Fruit fly (Drosophila melanogaster) whole organism, embryonic: Measurements from ENCODE around the gene Cyt-c-p.

Source experiments
- CG10274 ChIP-seq: fragments of 200-800 bp; sonication (Bioruptor generic); optimal IDR thresholded peaks from 3 replicates; lab custom pipeline; 2017; ENCODE audit warnings: missing biosample characterization, mild to moderate bottlenecking, missing genetic modification characterization
- CG10543 ChIP-seq: fragments of 200-800 bp; sonication (Bioruptor generic); optimal IDR thresholded peaks from 3 replicates; lab custom pipeline; 2017; ENCODE audit warnings: missing biosample characterization, mild to moderate bottlenecking, missing genetic modification characterization, moderate library complexity
- CG10959 ChIP-seq: fragments of 200-800 bp; sonication (Bioruptor generic); IDR thresholded peaks from 2 replicates; pipeline ENCODE4 v1.3.6; 2022; ENCODE audit warnings: missing biosample characterization, missing genetic modification characterization
- CG11504 ChIP-seq: fragments of 200-800 bp; sonication (Bioruptor generic); optimal IDR thresholded peaks from 3 replicates; lab custom pipeline; 2019; ENCODE audit warnings: missing biosample characterization, mild to moderate bottlenecking, missing genetic modification characterization, moderate library complexity
- CG11695 ChIP-seq: fragments of 200-800 bp; sonication (Bioruptor generic); IDR thresholded peaks from 3 replicates; pipeline ENCODE4 v1.3.6; 2022; ENCODE audit warnings: missing biosample characterization, missing genetic modification characterization
- CG12155 ChIP-seq: fragments of 200-800 bp; sonication (Bioruptor generic); optimal IDR thresholded peaks from 3 replicates; lab custom pipeline; 2016; ENCODE audit warnings: missing biosample characterization, missing genetic modification characterization
- CG13287 ChIP-seq: fragments of 200-800 bp; sonication (Bioruptor generic); IDR thresholded peaks from 2 replicates; pipeline ENCODE4 v1.3.6; 2022; ENCODE audit warnings: missing biosample characterization, missing genetic modification characterization; ENCODE audit not compliant: partially characterized antibody
- CG13296 ChIP-seq: fragments of 200-800 bp; sonication (Bioruptor generic); optimal IDR thresholded peaks from 3 replicates; lab custom pipeline; 2018; ENCODE audit warnings: missing biosample characterization, mild to moderate bottlenecking, missing genetic modification characterization
- CG13424 ChIP-seq: fragments of 200-800 bp; sonication (Bioruptor generic); optimal IDR thresholded peaks from 2 replicates; lab custom pipeline; 2019; ENCODE audit warnings: missing biosample characterization, mild to moderate bottlenecking, missing genetic modification characterization, moderate library complexity
- CG15479 ChIP-seq: fragments of 200-800 bp; sonication (Bioruptor generic); optimal IDR thresholded peaks from 3 replicates; lab custom pipeline; 2019; ENCODE audit warnings: missing biosample characterization, mild to moderate bottlenecking, missing genetic modification characterization, moderate library complexity
- CG17328 ChIP-seq: fragments of 200-800 bp; sonication (Bioruptor generic); IDR thresholded peaks from 2 replicates; pipeline ENCODE4 v1.3.6; 2022; ENCODE audit warnings: missing biosample characterization, missing genetic modification characterization
- CG17568 ChIP-seq: fragments of 200-800 bp; sonication (Bioruptor generic); optimal IDR thresholded peaks from 2 replicates; lab custom pipeline; 2018; ENCODE audit warnings: missing biosample characterization, mild to moderate bottlenecking, missing genetic modification characterization, moderate library complexity
- CG17612 ChIP-seq: fragments of 200-800 bp; sonication (Bioruptor generic); IDR thresholded peaks from 2 replicates; pipeline ENCODE4 v1.3.6; 2022; ENCODE audit warnings: missing biosample characterization, missing genetic modification characterization
- CG34422 ChIP-seq: fragments of 200-800 bp; sonication (Bioruptor generic); IDR thresholded peaks from 3 replicates; pipeline ENCODE4 v1.3.6; 2022; ENCODE audit warnings: missing biosample characterization, missing genetic modification characterization
- CG4617 ChIP-seq: fragments of 200-800 bp; sonication (Bioruptor generic); optimal IDR thresholded peaks from 3 replicates; lab custom pipeline; 2016; ENCODE audit warnings: missing biosample characterization, missing genetic modification characterization, borderline replicate concordance
- CG9437 ChIP-seq: fragments of 200-800 bp; sonication (Bioruptor generic); optimal IDR thresholded peaks from 2 replicates; lab custom pipeline; 2018; ENCODE audit warnings: missing biosample characterization, mild to moderate bottlenecking, missing genetic modification characterization
- CG9817 ChIP-seq: fragments of 200-800 bp; sonication (Bioruptor generic); optimal IDR thresholded peaks from 2 replicates; lab custom pipeline; 2018; ENCODE audit warnings: missing biosample characterization, mild to moderate bottlenecking, missing genetic modification characterization, moderate library complexity
- D19B ChIP-seq: fragments of 200-800 bp; sonication (Bioruptor generic); optimal IDR thresholded peaks from 2 replicates; lab custom pipeline; 2017; ENCODE audit warnings: missing biosample characterization, mild to moderate bottlenecking, missing genetic modification characterization
- Deaf1 ChIP-seq: fragments of 200-800 bp; optimal IDR thresholded peaks from 3 replicates; lab custom pipeline; 2019; ENCODE audit warnings: missing biosample characterization, mild to moderate bottlenecking, missing genetic modification characterization, moderate library complexity
- Gsc ChIP-seq: fragments of 200-800 bp; sonication (Bioruptor generic); IDR thresholded peaks from 2 replicates; pipeline ENCODE4 v1.3.6; 2022; ENCODE audit warnings: missing biosample characterization, missing genetic modification characterization
- Hr39 ChIP-seq: fragments of >200 bp; optimal IDR thresholded peaks from 2 replicates; lab custom pipeline; 2017
- Nf-YA ChIP-seq: fragments of 200-800 bp; sonication (Bioruptor generic); IDR thresholded peaks from 2 replicates; pipeline ENCODE4 v1.3.6; 2022; ENCODE audit warnings: missing biosample characterization, missing genetic modification characterization
- YL-1 ChIP-seq: fragments of 200-800 bp; sonication (Bioruptor generic); optimal IDR thresholded peaks from 3 replicates; lab custom pipeline; 2017; ENCODE audit warnings: missing biosample characterization, mild to moderate bottlenecking, missing genetic modification characterization
- bigmax ChIP-seq: fragments of 200-800 bp; sonication (Bioruptor generic); optimal IDR thresholded peaks from 2 replicates; lab custom pipeline; 2018; ENCODE audit warnings: missing biosample characterization, mild to moderate bottlenecking, missing genetic modification characterization
- cas ChIP-seq: fragments of 200-800 bp; sonication (Bioruptor generic); IDR thresholded peaks from 2 replicates; pipeline ENCODE4 v1.3.6; 2022; ENCODE audit warnings: missing biosample characterization, missing genetic modification characterization
- caup ChIP-seq: fragments of 200-800 bp; sonication (Bioruptor generic); optimal IDR thresholded peaks from 3 replicates; lab custom pipeline; 2017; ENCODE audit warnings: missing biosample characterization, mild to moderate bottlenecking, missing genetic modification characterization, moderate library complexity; ENCODE audit not compliant: severe bottlenecking
- ci ChIP-seq: fragments of 200-800 bp; sonication (Bioruptor generic); IDR thresholded peaks from 3 replicates; pipeline ENCODE4 v1.3.6; 2022; ENCODE audit warnings: missing biosample characterization, missing genetic modification characterization
- da ChIP-seq: fragments of 200-800 bp; sonication (Bioruptor generic); optimal IDR thresholded peaks from 2 replicates; lab custom pipeline; 2016; ENCODE audit warnings: missing biosample characterization, missing genetic modification characterization
- dm ChIP-seq: fragments of 200-800 bp; sonication (Bioruptor generic); optimal IDR thresholded peaks from 3 replicates; lab custom pipeline; 2016; ENCODE audit warnings: missing biosample characterization, missing genetic modification characterization
- dmrt11E ChIP-seq: fragments of 200-800 bp; sonication (Bioruptor generic); optimal IDR thresholded peaks from 3 replicates; lab custom pipeline; 2018; ENCODE audit warnings: missing biosample characterization, mild to moderate bottlenecking, missing genetic modification characterization, moderate library complexity
- dmrt99B ChIP-seq: fragments of 200-800 bp; sonication (Bioruptor generic); optimal IDR thresholded peaks from 2 replicates; lab custom pipeline; 2018; ENCODE audit warnings: missing biosample characterization, mild to moderate bottlenecking, missing genetic modification characterization, moderate library complexity
- emc ChIP-seq: fragments of 200-800 bp; sonication (Bioruptor generic); optimal IDR thresholded peaks from 2 replicates; lab custom pipeline; 2016; ENCODE audit warnings: missing biosample characterization, missing genetic modification characterization
- ems ChIP-seq: fragments of 200-800 bp; sonication (Bioruptor generic); optimal IDR thresholded peaks from 3 replicates; lab custom pipeline; 2016; ENCODE audit warnings: missing biosample characterization, missing genetic modification characterization
- eve ChIP-seq, 2 experiments: fragments of >200 bp; optimal IDR thresholded peaks; 2 replicates each; lab custom pipeline; 2017; ENCODE audit warnings: missing biosample characterization in 2 of 2, missing genetic modification characterization in 2 of 2
- fd3F ChIP-seq: fragments of 200-800 bp; sonication (Bioruptor generic); optimal IDR thresholded peaks from 2 replicates; lab custom pipeline; 2018; ENCODE audit warnings: missing biosample characterization, mild to moderate bottlenecking, missing genetic modification characterization, moderate library complexity
- gcm ChIP-seq: fragments of 200-800 bp; sonication (Bioruptor generic); optimal IDR thresholded peaks from 2 replicates; lab custom pipeline; 2019; ENCODE audit warnings: missing biosample characterization, mild to moderate bottlenecking, missing genetic modification characterization, moderate library complexity
- grau ChIP-seq: fragments of 200-800 bp; optimal IDR thresholded peaks from 3 replicates; lab custom pipeline; 2019; ENCODE audit warnings: missing biosample characterization, mild to moderate bottlenecking, missing genetic modification characterization, moderate library complexity
- hkb ChIP-seq, 2 experiments: fragments of 200-800 bp in 1 of 2; fragments of >200 bp in 1 of 2; sonication (Bioruptor generic) in 1 of 2; IDR thresholded peaks in 1 of 2; optimal IDR thresholded peaks in 1 of 2; 2 replicates each; pipeline versions ENCODE4 v1.3.6 to Lab custom; 2017 to 2022; ENCODE audit warnings: missing biosample characterization in 1 of 2, missing genetic modification characterization in 1 of 2
- lab ChIP-seq: fragments of 200-800 bp; sonication (Bioruptor generic); optimal IDR thresholded peaks from 3 replicates; lab custom pipeline; 2017; ENCODE audit warnings: missing biosample characterization, missing genetic modification characterization, mild to moderate bottlenecking, moderate library complexity, missing genetic modification reagents
- maf-S ChIP-seq: fragments of 200-800 bp; sonication (Bioruptor generic); optimal IDR thresholded peaks from 2 replicates; lab custom pipeline; 2016; ENCODE audit warnings: missing biosample characterization, missing genetic modification characterization
- oc ChIP-seq: fragments of 200-800 bp; sonication (Bioruptor generic); optimal IDR thresholded peaks from 2 replicates; lab custom pipeline; 2018; ENCODE audit warnings: missing biosample characterization, mild to moderate bottlenecking, missing genetic modification characterization, moderate library complexity
- pho ChIP-seq: fragments of 200-800 bp; sonication (Bioruptor generic); optimal IDR thresholded peaks from 2 replicates; lab custom pipeline; 2016; ENCODE audit warnings: missing biosample characterization, missing genetic modification characterization
- pita ChIP-seq: fragments of 200-800 bp; sonication (Bioruptor generic); optimal IDR thresholded peaks from 2 replicates; lab custom pipeline; 2017; ENCODE audit warnings: missing biosample characterization, mild to moderate bottlenecking, missing genetic modification characterization
- sc ChIP-seq, 3 experiments: fragments of >200 bp in 2 of 3; fragments of 200-800 bp in 1 of 3; sonication (Bioruptor generic) in 1 of 3; optimal IDR thresholded peaks; 2 replicates in 2 of 3; 3 replicates in 1 of 3; lab custom pipeline; 2017; ENCODE audit warnings: mild to moderate bottlenecking in 1 of 3, missing biosample characterization in 1 of 3, missing genetic modification characterization in 1 of 3, missing genetic modification reagents in 1 of 3
- sr ChIP-seq: fragments of 200-800 bp; sonication (Bioruptor generic); IDR thresholded peaks from 3 replicates; pipeline ENCODE4 v1.3.6; 2022; ENCODE audit warnings: missing biosample characterization, missing genetic modification characterization
- stc ChIP-seq: fragments of 200-800 bp; sonication (Bioruptor generic); IDR thresholded peaks from 2 replicates; pipeline ENCODE4 v1.3.6; 2022; ENCODE audit warnings: missing biosample characterization, missing genetic modification characterization
- trh ChIP-seq: fragments of 200-800 bp; sonication (Bioruptor generic); optimal IDR thresholded peaks from 2 replicates; lab custom pipeline; 2016; ENCODE audit warnings: missing biosample characterization, missing genetic modification characterization
- wdn ChIP-seq: fragments of 200-800 bp; sonication (Bioruptor generic); IDR thresholded peaks from 2 replicates; pipeline ENCODE4 v1.3.6; 2022; ENCODE audit warnings: missing biosample characterization, missing genetic modification characterization

Cyt-c-p gene

DNA sequence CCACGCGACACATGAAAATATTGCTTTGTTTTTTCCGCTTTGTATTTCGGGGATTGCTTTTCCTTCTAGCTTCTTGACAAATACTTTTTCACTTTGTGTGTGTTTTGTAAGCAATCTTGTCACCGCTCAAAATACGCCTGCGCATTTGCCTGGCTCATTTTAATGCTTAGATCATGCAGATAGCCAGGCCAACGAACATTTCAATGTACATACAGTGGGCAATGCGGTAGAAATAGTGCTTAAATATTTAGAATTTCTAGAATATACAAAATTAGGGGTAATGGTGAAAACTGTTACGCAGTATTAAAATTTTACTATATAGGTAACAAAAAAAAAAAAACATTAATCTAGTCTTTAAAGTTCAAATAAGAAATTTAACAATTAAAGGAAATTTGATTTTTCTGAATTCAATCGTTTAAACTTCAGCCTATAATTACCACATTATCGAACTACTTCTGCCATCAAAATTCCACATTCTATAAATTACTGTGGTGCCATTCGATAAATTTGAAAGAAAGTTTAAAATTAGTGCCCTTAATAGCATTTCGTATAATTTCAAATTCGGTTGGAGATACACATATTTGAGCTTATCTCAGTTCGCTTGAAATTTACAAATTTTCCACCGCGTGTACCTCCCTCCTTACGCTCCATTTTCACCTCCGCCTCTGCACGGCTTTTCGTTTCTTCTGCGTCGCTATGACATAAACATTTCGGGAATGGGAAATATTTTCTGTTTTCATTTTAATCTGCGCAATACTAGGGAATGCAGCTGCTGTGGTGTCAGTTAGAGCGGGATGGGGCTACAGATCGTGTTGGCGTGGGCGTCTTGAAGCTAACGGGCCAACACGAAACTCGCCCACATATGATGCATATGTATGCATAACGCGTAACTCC, 12.6 kb upstream of the Cyt-c-p start (continued):
- no peak for TF ChIP-seq maf-S
- no peak for TF ChIP-seq CG12155 (GFP tag; lab: Kevin White, UChicago)
- no peak for TF ChIP-seq sc (optimal IDR thresholded peaks at IDR 0.05; lab: Kevin White, UChicago)
- TF ChIP-seq sc (GFP tag; optimal IDR thresholded peaks at IDR 0.05; lab: Kevin White, UChicago) = no peak
- TF ChIP-seq trh (GFP tag; lab: Kevin White, UChicago) = no peak
- peak; percentile 0 for TF ChIP-seq dmrt99B (tag; lab: Kevin White, UChicago)
- no peak for TF ChIP-seq da (GFP tag; lab: Kevin White, UChicago)
- no peak for TF ChIP-seq ems (GFP tag; lab: Kevin White, UChicago)
- TF ChIP-seq Hr39 (lab: Kevin White, UChicago) = no peak
- no peak for TF ChIP-seq CG9817
- TF ChIP-seq CG17612 (GFP tag; lab: Robert Waterston, UW) = no peak
- TF ChIP-seq eve (GFP tag; optimal IDR thresholded peaks at IDR 0.05; lab: Kevin White, UChicago) = no peak
- TF ChIP-seq pita (GFP tag; lab: Kevin White, UChicago) = no peak
- no peak for TF ChIP-seq CG10543 (GFP tag; lab: Kevin White, UChicago)
- no peak for TF ChIP-seq Deaf1 (tag; lab: Kevin White, UChicago)
- TF ChIP-seq dmrt11E (tag; lab: Kevin White, UChicago) = no peak
- TF ChIP-seq CG9437 (GFP tag; lab: Kevin White, UChicago) = peak; percentile 14
- no peak for TF ChIP-seq dm (GFP tag; lab: Kevin White, UChicago)
- no peak for TF ChIP-seq fd3F (GFP tag; lab: Kevin White, UChicago)
- peak; percentile 62; the same call in 1 of the 3 replicates for TF ChIP-seq ci (GFP tag; lab: Robert Waterston, UW)
- TF ChIP-seq gcm (GFP tag; lab: Kevin White, UChicago) = peak; percentile 2
- no peak for TF ChIP-seq stc (GFP tag; lab: Robert Waterston, UW)
- TF ChIP-seq Nf-YA = no peak
- no peak for TF ChIP-seq CG17568 (GFP tag; lab: Kevin White, UChicago)
- TF ChIP-seq D19B (GFP tag; lab: Kevin White, UChicago) = no peak
- TF ChIP-seq CG15479 (GFP tag; lab: Kevin White, UChicago) = no peak
- no peak for TF ChIP-seq hkb (optimal IDR thresholded peaks at IDR 0.05; lab: Kevin White, UChicago)
- TF ChIP-seq hkb (GFP tag; IDR thresholded peaks at IDR 0.05; lab: Robert Waterston, UW) = 0 out of 2 replicates have a peak, but pooled peaks have one; percentile 21
- no peak for TF ChIP-seq CG10959 (GFP tag; lab: Robert Waterston, UW)
- TF ChIP-seq CG4617 (GFP tag; lab: Kevin White, UChicago) = no peak
- peak; percentile 77 for TF ChIP-seq sr (GFP tag; lab: Robert Waterston, UW)
- no peak for TF ChIP-seq CG10274 (GFP tag; lab: Kevin White, UChicago)
- TF ChIP-seq lab = no peak
- peak; percentile 7 for TF ChIP-seq grau (tag; lab: Kevin White, UChicago)
- TF ChIP-seq caup (GFP tag; lab: Kevin White, UChicago) = no peak
- TF ChIP-seq oc = peak; percentile 75
- no peak for TF ChIP-seq CG13287 (GFP tag; lab: Robert Waterston, UW)
- TF ChIP-seq cas = no peak
- no peak for TF ChIP-seq CG13296 (GFP tag; lab: Kevin White, UChicago)
- no peak for TF ChIP-seq CG11695 (GFP tag; lab: Robert Waterston, UW)
- no peak for TF ChIP-seq bigmax (GFP tag; lab: Kevin White, UChicago)
- TF ChIP-seq pho (GFP tag; lab: Kevin White, UChicago) = no peak
- no peak for TF ChIP-seq Gsc
- no peak for TF ChIP-seq wdn (GFP tag; lab: Robert Waterston, UW)
- peak; percentile 52 for TF ChIP-seq CG11504 (tag; lab: Kevin White, UChicago)
- TF ChIP-seq CG34422 (GFP tag; lab: Robert Waterston, UW) = no peak
- peak; percentile 51 for TF ChIP-seq CG17328 (GFP tag; lab: Robert Waterston, UW)
- no peak for TF ChIP-seq YL-1 (GFP tag; lab: Kevin White, UChicago)
- no peak for TF ChIP-seq CG13424 (tag; lab: Kevin White, UChicago)
- TF ChIP-seq emc = no peak
